Worm (Caenorhabditis elegans) whole organism, midembryonic: ENCODE measurements around the gene BE10.3.

Experiments used
- T22C8.4 ChIP-seq: fragments of 200-800 bp; sonication (Bioruptor generic); IDR thresholded peaks from 2 replicates; pipeline ENCODE4 v1.3.6; 2022; ENCODE audit warnings: missing genetic modification characterization, missing compliant biosample characterization
- flt-1 ChIP-seq: fragments of 200-800 bp; sonication (Bioruptor generic); IDR thresholded peaks from 2 replicates; pipeline ENCODE4 v1.3.6; 2022; ENCODE audit warnings: missing genetic modification characterization, missing compliant biosample characterization
- ztf-23 ChIP-seq: fragments of 200-800 bp; sonication (Bioruptor generic); IDR thresholded peaks from 2 replicates; pipeline ENCODE4 v1.3.6; 2022; ENCODE audit warnings: missing genetic modification reagents, missing genetic modification characterization, missing compliant biosample characterization
- ztf-29 ChIP-seq: fragments of 200-800 bp; sonication (Bioruptor generic); IDR thresholded peaks from 2 replicates; pipeline ENCODE4 v1.3.6; 2022; ENCODE audit warnings: missing genetic modification reagents, missing genetic modification characterization, missing compliant biosample characterization

DNA sequence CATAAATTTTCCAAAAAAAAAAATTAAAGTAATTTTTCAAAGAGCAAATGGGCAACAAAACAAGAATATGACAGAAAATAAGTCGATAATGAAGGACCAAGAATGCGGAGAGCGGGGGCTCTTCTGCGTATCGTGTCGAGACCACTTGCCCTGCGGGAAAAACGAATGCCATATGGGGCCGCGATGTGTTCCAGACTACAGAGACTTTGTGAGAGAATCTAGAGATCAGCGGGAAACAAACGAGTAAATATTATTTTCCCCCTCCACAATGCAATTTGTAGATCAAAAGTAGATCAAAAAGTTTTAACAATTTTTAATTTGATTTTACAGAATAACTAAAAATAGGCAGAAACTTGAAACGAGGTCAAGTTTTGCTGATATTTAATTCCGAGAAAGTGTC, 32.4 kb downstream of the BE10.3 start:
- no peak for TF ChIP-seq ztf-29
- no peak for TF ChIP-seq T22C8.4 (GFP tag; lab: Robert Waterston, UW)
- TF ChIP-seq flt-1 (GFP tag; lab: Robert Waterston, UW) = no peak
- TF ChIP-seq ztf-23 (GFP tag; lab: Robert Waterston, UW) = no peak
